Worm (Caenorhabditis elegans) whole organism, L4/young adult: ENCODE results near the gene irld-22.

Experiments used
- dao-5 ChIP-seq: sonication (generic microtip); optimal IDR thresholded peaks from 2 replicates; lab custom pipeline; 2016; ENCODE audit warnings: missing genotype, missing genetic modification characterization, moderate library complexity, missing compliant biosample characterization
- him-1 ChIP-seq: sonication (generic microtip); optimal IDR thresholded peaks from 2 replicates; lab custom pipeline; 2016; ENCODE audit warnings: missing genotype, missing genetic modification reagents, missing genetic modification characterization, missing compliant biosample characterization

ce11 chrV:3896018-3896417 is 4.0 kb downstream of the irld-22 start:
- TF ChIP-seq dao-5 (tag; lab: Kevin White, UChicago) (no peak), him-1 (tag; lab: Kevin White, UChicago) (no peak)
